Worm (Caenorhabditis elegans) whole organism, dauer: ENCODE data around the gene Y53G8AR.1.
"Not testable (repeated sequence)": the region's sequence is repeated elsewhere in the genome, so short reads cannot be mapped to it uniquely, and the experiment has no call there.

Experiments used
- unc-62 ChIP-seq: sonication (generic microtip); optimal IDR thresholded peaks from 2 replicates; lab custom pipeline; 2017; ENCODE audit warnings: missing biosample characterization, missing genetic modification reagents, missing genetic modification characterization

The Y53G8AR.1 gene

ce11 chrIII:3332736-3333135, at the start of gene Y53G8AR.1:
TSS of gene Y53G8AR.1 (plus strand) at chrIII:3333036.
- TF ChIP-seq unc-62 (GFP tag; lab: Kevin White, UChicago), result not testable (repeated sequence)

- no peak for TF ChIP-seq unc-62 (GFP tag; lab: Kevin White, UChicago)
Observed at ce11 chrIII:3294283-3294793, 38.5 kb upstream of the Y53G8AR.1 start, which contains the start of the genes Y53G8AR.8 and Y53G8AR.6. TSS of gene Y53G8AR.8 (minus strand) at chrIII:3294330. TSS of gene Y53G8AR.6 (plus strand) at chrIII:3294743.

- no peak for TF ChIP-seq unc-62 (GFP tag; lab: Kevin White, UChicago)
Observed at ce11 chrIII:3297151-3297550, 35.7 kb upstream of the Y53G8AR.1 start, which contains the start of gene Y53G8AR.5. TSS of gene Y53G8AR.5 (plus strand) at chrIII:3297451.

ce11 chrIII:3304554-3304953, 28.3 kb upstream of the Y53G8AR.1 start:
- no peak for TF ChIP-seq unc-62 (GFP tag; lab: Kevin White, UChicago)

- no peak for TF ChIP-seq unc-62 (GFP tag; lab: Kevin White, UChicago)
Observed at ce11 chrIII:3306322-3306721, 26.5 kb upstream of the Y53G8AR.1 start.

ce11 chrIII:3307379-3307778, 25.5 kb upstream of the Y53G8AR.1 start:
- TF ChIP-seq unc-62 (GFP tag; lab: Kevin White, UChicago), result no peak

ce11 chrIII:3308940-3309339, 23.9 kb upstream of the Y53G8AR.1 start:
- TF ChIP-seq unc-62 (GFP tag; lab: Kevin White, UChicago), result no peak

- TF ChIP-seq unc-62 (GFP tag; lab: Kevin White, UChicago), result no peak
Observed at ce11 chrIII:3309700-3310099, 23.1 kb upstream of the Y53G8AR.1 start.

- TF ChIP-seq unc-62 (GFP tag; lab: Kevin White, UChicago), result no peak
Observed at ce11 chrIII:3310876-3311597, 21.8 kb upstream of the Y53G8AR.1 start, which contains the start of gene ral-1. TSS of gene ral-1 (plus strand) at chrIII:3311310.

- no peak for TF ChIP-seq unc-62 (GFP tag; lab: Kevin White, UChicago)
Observed at ce11 chrIII:3311607-3312006, 21.2 kb upstream of the Y53G8AR.1 start.

- no peak for TF ChIP-seq unc-62 (GFP tag; lab: Kevin White, UChicago)
Observed at ce11 chrIII:3312111-3312510, 20.7 kb upstream of the Y53G8AR.1 start.

- TF ChIP-seq unc-62 (GFP tag; lab: Kevin White, UChicago), result no peak
Observed at ce11 chrIII:3317887-3318286, 14.9 kb upstream of the Y53G8AR.1 start.

- no peak for TF ChIP-seq unc-62 (GFP tag; lab: Kevin White, UChicago)
Observed at ce11 chrIII:3321145-3321544, 11.7 kb upstream of the Y53G8AR.1 start, which contains the start of gene Y53G8AR.9. TSS of gene Y53G8AR.9 (minus strand) at chrIII:3321245.

- no peak for TF ChIP-seq unc-62 (GFP tag; lab: Kevin White, UChicago)
Observed at ce11 chrIII:3322317-3323010, 10.4 kb upstream of the Y53G8AR.1 start, which contains the start of gene phf-15. TSS of gene phf-15 (plus strand) at chrIII:3322853.

- TF ChIP-seq unc-62 (GFP tag; lab: Kevin White, UChicago), result no peak
Observed at ce11 chrIII:3323906-3324305, 8.9 kb upstream of the Y53G8AR.1 start.

- no peak for TF ChIP-seq unc-62 (GFP tag; lab: Kevin White, UChicago)
Observed at ce11 chrIII:3329467-3329866, 3.4 kb upstream of the Y53G8AR.1 start.
